Worm (Caenorhabditis elegans) whole organism, late embryonic: ENCODE data around the gene eat-4.

ENCODE experiments used
- C08G9.2 ChIP-seq: sonication (generic microtip); optimal IDR thresholded peaks from 2 replicates; lab custom pipeline; 2016; ENCODE audit warnings: mild to moderate bottlenecking, missing genetic modification characterization, moderate library complexity, missing compliant biosample characterization
- F13H6.1 ChIP-seq: sonication (generic microtip); optimal IDR thresholded peaks from 2 replicates; lab custom pipeline; 2016; ENCODE audit warnings: missing genetic modification characterization, missing compliant biosample characterization
- T23F11.4 ChIP-seq: fragments of 200-800 bp; sonication (Bioruptor generic); optimal IDR thresholded peaks from 2 replicates; lab custom pipeline; 2018; ENCODE audit warnings: mild to moderate bottlenecking, missing genetic modification characterization, missing compliant biosample characterization
- ceh-14 ChIP-seq: sonication (generic microtip); optimal IDR thresholded peaks from 2 replicates; lab custom pipeline; 2016; ENCODE audit warnings: missing genotype, missing genetic modification characterization, missing compliant biosample characterization
- ceh-18 ChIP-seq: sonication (generic microtip); optimal IDR thresholded peaks from 2 replicates; lab custom pipeline; 2016; ENCODE audit warnings: missing genetic modification characterization, missing compliant biosample characterization
- ceh-2 ChIP-seq: sonication (generic microtip); optimal IDR thresholded peaks from 2 replicates; lab custom pipeline; 2016; ENCODE audit warnings: missing genotype, missing genetic modification characterization, missing compliant biosample characterization
- ceh-22 ChIP-seq: sonication (generic microtip); optimal IDR thresholded peaks from 2 replicates; lab custom pipeline; 2017; ENCODE audit warnings: missing biosample characterization, missing genetic modification characterization
- ceh-34 ChIP-seq: sonication (generic microtip); optimal IDR thresholded peaks from 2 replicates; lab custom pipeline; 2016; ENCODE audit warnings: mild to moderate bottlenecking, missing genetic modification characterization, missing compliant biosample characterization
- ceh-48 ChIP-seq: sonication (generic microtip); optimal IDR thresholded peaks from 2 replicates; lab custom pipeline; 2016; ENCODE audit warnings: missing genetic modification characterization, inconsistent platforms, missing compliant biosample characterization
- dmd-4 ChIP-seq: sonication (generic microtip); optimal IDR thresholded peaks from 2 replicates; lab custom pipeline; 2016; ENCODE audit warnings: borderline replicate concordance, missing genetic modification characterization, missing compliant biosample characterization
- dve-1 ChIP-seq: sonication (generic microtip); optimal IDR thresholded peaks from 2 replicates; lab custom pipeline; 2017; ENCODE audit warnings: antibody characterized with exemption, mild to moderate bottlenecking, missing genetic modification characterization, missing compliant biosample characterization
- elt-2 ChIP-seq: sonication (generic microtip); optimal IDR thresholded peaks from 2 replicates; lab custom pipeline; 2016; ENCODE audit warnings: missing genetic modification reagents, missing genetic modification characterization, missing compliant biosample characterization
- elt-4 ChIP-seq: sonication (generic microtip); optimal IDR thresholded peaks from 2 replicates; lab custom pipeline; 2016; ENCODE audit warnings: missing genetic modification characterization, missing compliant biosample characterization
- ets-4 ChIP-seq: sonication (generic microtip); optimal IDR thresholded peaks from 2 replicates; lab custom pipeline; 2016; ENCODE audit warnings: missing genetic modification characterization, missing compliant biosample characterization
- fax-1 ChIP-seq: sonication (generic microtip); optimal IDR thresholded peaks from 2 replicates; lab custom pipeline; 2016; ENCODE audit warnings: missing genotype, missing genetic modification characterization, missing compliant biosample characterization
- fkh-6 ChIP-seq: sonication (generic microtip); optimal IDR thresholded peaks from 2 replicates; lab custom pipeline; 2016; ENCODE audit warnings: missing genetic modification characterization, missing compliant biosample characterization
- hlh-13 ChIP-seq: fragments of 200-800 bp; sonication (Bioruptor generic); optimal IDR thresholded peaks from 2 replicates; lab custom pipeline; 2018; ENCODE audit warnings: mild to moderate bottlenecking, missing genetic modification characterization, missing compliant biosample characterization
- hlh-30 ChIP-seq: sonication (generic microtip); optimal IDR thresholded peaks from 2 replicates; lab custom pipeline; 2017; ENCODE audit warnings: antibody characterized with exemption, missing genetic modification characterization, missing compliant biosample characterization; ENCODE audit not compliant: insufficient read depth
- hlh-8 ChIP-seq: sonication (generic microtip); optimal IDR thresholded peaks from 2 replicates; lab custom pipeline; 2016; ENCODE audit warnings: missing genotype, missing genetic modification characterization, missing compliant biosample characterization
- lim-6 ChIP-seq: sonication (generic microtip); optimal IDR thresholded peaks from 2 replicates; lab custom pipeline; 2016; ENCODE audit warnings: missing genetic modification characterization, missing compliant biosample characterization
- madf-2 ChIP-seq: sonication (generic microtip); optimal IDR thresholded peaks from 2 replicates; lab custom pipeline; 2017; ENCODE audit warnings: missing genetic modification characterization, missing compliant biosample characterization
- mec-3 ChIP-seq: sonication (generic microtip); optimal IDR thresholded peaks from 2 replicates; lab custom pipeline; 2016; ENCODE audit warnings: borderline replicate concordance, missing genetic modification characterization, missing compliant biosample characterization
- nfya-1 ChIP-seq: sonication (generic microtip); optimal IDR thresholded peaks from 2 replicates; lab custom pipeline; 2017; ENCODE audit warnings: missing genetic modification characterization, mild to moderate bottlenecking, missing compliant biosample characterization, antibody characterized with exemption, moderate library complexity
- npax-4 ChIP-seq: sonication (generic microtip); optimal IDR thresholded peaks from 2 replicates; lab custom pipeline; 2016; ENCODE audit warnings: missing genetic modification characterization, missing compliant biosample characterization
- odd-2 ChIP-seq: sonication (generic microtip); optimal IDR thresholded peaks from 2 replicates; lab custom pipeline; 2017; ENCODE audit warnings: antibody characterized with exemption, mild to moderate bottlenecking, missing genetic modification characterization, missing compliant biosample characterization
- pat-9 ChIP-seq: fragments of 200-800 bp; sonication (Bioruptor generic); optimal IDR thresholded peaks from 2 replicates; lab custom pipeline; 2018; ENCODE audit warnings: mild to moderate bottlenecking, missing genetic modification characterization, moderate library complexity, missing compliant biosample characterization
- pax-1 ChIP-seq: fragments of 150-350 bp; optimal IDR thresholded peaks from 2 replicates; lab custom pipeline; 2014; ENCODE audit warnings: missing biosample characterization, missing genetic modification characterization
- pha-2 ChIP-seq: sonication (generic microtip); optimal IDR thresholded peaks from 2 replicates; lab custom pipeline; 2017; ENCODE audit warnings: mild to moderate bottlenecking, missing genetic modification characterization, missing compliant biosample characterization
- pha-4 ChIP-seq: fragments of 150-350 bp; optimal IDR thresholded peaks from 2 replicates; lab custom pipeline; 2018; ENCODE audit warnings: missing biosample characterization, missing genetic modification reagents, missing genetic modification characterization
- pqm-1 ChIP-seq: sonication (generic microtip); optimal IDR thresholded peaks from 2 replicates; lab custom pipeline; 2016; ENCODE audit warnings: missing genetic modification characterization, missing compliant biosample characterization
- pros-1 ChIP-seq: fragments of 150-350 bp; optimal IDR thresholded peaks from 2 replicates; lab custom pipeline; 2014; ENCODE audit warnings: missing biosample characterization, missing genetic modification reagents, missing genetic modification characterization
- ref-2 ChIP-seq: sonication (generic microtip); optimal IDR thresholded peaks from 2 replicates; lab custom pipeline; 2016; ENCODE audit warnings: missing genetic modification characterization, missing compliant biosample characterization
- sdc-2 ChIP-seq: sonication (generic microtip); optimal IDR thresholded peaks from 2 replicates; lab custom pipeline; 2016; ENCODE audit warnings: missing genotype, missing genetic modification characterization, missing compliant biosample characterization
- sox-2 ChIP-seq: fragments of 200-800 bp; sonication (Bioruptor generic); IDR thresholded peaks from 2 replicates; pipeline ENCODE4 v1.3.6; 2022; ENCODE audit warnings: missing genetic modification reagents, missing genetic modification characterization, missing compliant biosample characterization
- sox-4 ChIP-seq: sonication (generic microtip); optimal IDR thresholded peaks from 2 replicates; lab custom pipeline; 2017; ENCODE audit warnings: mild to moderate bottlenecking, missing genetic modification characterization, inconsistent platforms, missing compliant biosample characterization
- tbx-2 ChIP-seq: sonication (generic microtip); optimal IDR thresholded peaks from 2 replicates; lab custom pipeline; 2016; ENCODE audit warnings: missing genetic modification characterization, missing compliant biosample characterization
- tbx-7 ChIP-seq: sonication (generic microtip); optimal IDR thresholded peaks from 2 replicates; lab custom pipeline; 2016; ENCODE audit warnings: missing genotype, missing genetic modification characterization, missing compliant biosample characterization
- unc-3 ChIP-seq, 2 experiments: fragments of 200-800 bp in 1 of 2; sonication (Bioruptor generic) in 1 of 2; sonication (generic microtip) in 1 of 2; conservative IDR thresholded peaks in 1 of 2; optimal IDR thresholded peaks in 1 of 2; 2 replicates each; pipeline versions ENCODE4 v1.3.6 to Lab custom; 2016 to 2022; ENCODE audit warnings: missing compliant biosample characterization in 2 of 2, missing genetic modification characterization in 2 of 2, missing genetic modification reagents in 1 of 2
- unc-42 ChIP-seq: sonication (generic microtip); optimal IDR thresholded peaks from 2 replicates; lab custom pipeline; 2016; ENCODE audit warnings: missing genotype, missing genetic modification characterization, missing compliant biosample characterization
- unc-55 ChIP-seq: sonication (generic microtip); optimal IDR thresholded peaks from 2 replicates; lab custom pipeline; 2017; ENCODE audit warnings: missing biosample characterization, missing genetic modification reagents, missing genetic modification characterization

eat-4 gene

DNA sequence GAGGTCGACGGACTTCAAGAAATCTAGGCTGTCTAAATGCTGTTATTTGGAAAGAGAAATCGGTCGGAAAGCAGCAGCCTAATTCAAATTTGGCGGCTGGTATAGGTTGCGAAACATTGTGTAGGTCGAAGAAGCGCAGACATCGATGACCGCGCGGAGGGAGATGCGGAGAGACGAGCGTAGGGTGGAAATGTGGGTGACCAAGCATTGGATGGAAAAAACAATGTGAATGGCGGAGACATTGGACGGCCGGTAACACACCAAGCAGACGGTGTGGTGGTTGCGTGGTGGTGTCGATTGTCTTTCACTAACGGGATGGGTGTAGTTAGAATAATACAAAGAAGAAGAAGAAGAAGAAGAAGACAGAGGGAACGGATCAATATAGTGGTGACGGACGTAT lies 24.2 kb upstream of the eat-4 start (continued):
- TF ChIP-seq ceh-34 (tag; lab: Kevin White, UChicago): peak; percentile 49
- TF ChIP-seq pros-1 (tag; lab: Kevin White, UChicago): no peak
- no peak for TF ChIP-seq unc-55
- TF ChIP-seq hlh-13 (GFP tag; lab: Kevin White, UChicago): no peak
- peak; percentile 23 for TF ChIP-seq unc-42 (tag; lab: Kevin White, UChicago)
- TF ChIP-seq pha-4 (tag; lab: Kevin White, UChicago): no peak
- peak; percentile 63 for TF ChIP-seq ref-2 (tag; lab: Kevin White, UChicago)
- TF ChIP-seq ceh-22 (tag; lab: Kevin White, UChicago): no peak
- TF ChIP-seq pat-9 (tag; lab: Kevin White, UChicago): no peak
- TF ChIP-seq, all 69 proteins: peak for 12

DNA sequence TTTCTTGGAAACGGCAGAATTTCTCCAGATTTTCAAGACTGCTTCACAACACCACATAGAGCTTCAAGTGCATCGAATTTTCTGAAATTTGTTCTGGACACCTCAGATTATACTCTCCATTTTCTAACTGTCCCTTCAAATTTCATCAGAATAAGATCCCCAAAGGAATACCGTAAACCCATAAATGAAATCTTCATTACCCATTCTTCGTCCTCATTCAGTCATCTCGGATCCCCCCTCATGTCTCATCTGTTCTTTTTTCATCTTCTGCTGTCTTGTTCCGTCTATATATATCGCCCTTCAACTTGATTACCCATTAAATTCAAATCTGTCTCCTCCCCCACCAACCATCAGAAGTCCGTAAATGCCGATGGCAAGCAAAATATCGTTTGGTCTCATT lies 22.6 kb upstream of the eat-4 start:
- no peak for TF ChIP-seq npax-4 (tag; lab: Kevin White, UChicago)
- TF ChIP-seq F13H6.1 (tag; lab: Kevin White, UChicago): no peak
- TF ChIP-seq elt-2: no peak
- no peak for TF ChIP-seq ref-2 (tag; lab: Kevin White, UChicago)
- TF ChIP-seq pax-1 (tag; lab: Kevin White, UChicago): no peak
- no peak for TF ChIP-seq lim-6 (tag; lab: Kevin White, UChicago)
- TF ChIP-seq sox-2: no peak
- no peak for TF ChIP-seq ceh-22 (tag; lab: Kevin White, UChicago)
- no peak for TF ChIP-seq sox-4 (tag; lab: Kevin White, UChicago)
- TF ChIP-seq elt-4 (tag; lab: Kevin White, UChicago): no peak
- TF ChIP-seq fkh-6 (tag; lab: Kevin White, UChicago): no peak
- no peak for TF ChIP-seq unc-42 (tag; lab: Kevin White, UChicago)
- TF ChIP-seq hlh-8 (tag; lab: Kevin White, UChicago): no peak

DNA sequence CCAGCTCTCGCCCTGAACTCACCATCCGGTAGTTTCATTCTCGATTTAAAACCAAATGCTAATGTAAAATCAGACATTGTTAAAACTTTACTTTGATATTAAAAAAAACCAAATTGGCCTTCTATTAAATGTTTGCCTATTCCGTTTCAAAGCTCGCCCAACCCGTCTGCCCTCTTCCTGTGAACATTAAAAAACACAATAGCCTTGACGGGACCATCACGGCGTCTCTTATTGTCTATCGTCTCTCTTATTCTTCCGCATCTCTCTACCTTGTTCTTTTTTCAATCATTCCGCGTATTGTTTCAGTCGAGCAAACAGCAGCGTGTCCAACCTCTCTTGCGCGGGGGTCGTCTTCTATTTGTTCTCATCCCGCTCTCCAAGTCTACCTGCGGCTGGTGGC lies 22.0 kb upstream of the eat-4 start, which contains the start of gene ZK512.1:
ZK512.1 (plus strand) TSS at position 301 of the 400 bp plus-strand sequence.
- TF ChIP-seq ceh-34 (tag; lab: Kevin White, UChicago) (peak; percentile 3), sdc-2 (peak; percentile 0), sox-4 (tag; lab: Kevin White, UChicago) (no peak), tbx-2 (tag; lab: Kevin White, UChicago) (peak; percentile 37), ceh-2 (peak; percentile 38)

DNA sequence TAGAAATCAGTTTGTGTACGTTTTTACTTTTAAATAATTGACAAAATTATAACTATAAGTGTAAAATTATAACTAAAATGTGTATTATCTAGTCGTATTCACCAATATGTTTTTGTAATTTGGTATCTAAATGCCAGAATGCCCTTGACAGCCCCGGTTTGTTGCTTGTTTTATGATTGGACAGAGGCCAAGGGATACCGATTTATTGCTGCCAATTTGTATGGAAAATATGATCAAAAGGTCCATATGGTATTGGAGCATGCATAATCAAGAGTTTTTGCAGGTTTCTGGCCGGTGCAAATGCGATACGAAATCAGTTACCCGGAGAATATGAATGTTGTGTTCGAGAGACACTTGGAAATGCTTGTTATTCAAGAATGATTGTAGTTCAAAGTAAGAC lies 20.9 kb upstream of the eat-4 start:
- no peak for TF ChIP-seq pha-4 (tag; lab: Kevin White, UChicago)
- no peak for TF ChIP-seq elt-2
- no peak for TF ChIP-seq unc-55
- TF ChIP-seq pqm-1 (tag; lab: Kevin White, UChicago): no peak
- TF ChIP-seq nfya-1 (tag; lab: Kevin White, UChicago): no peak
- TF ChIP-seq ceh-48 (tag; lab: Kevin White, UChicago): no peak
- no peak for TF ChIP-seq fax-1
- TF ChIP-seq pat-9 (tag; lab: Kevin White, UChicago): no peak
- TF ChIP-seq T23F11.4 (GFP tag; lab: Kevin White, UChicago): no peak
- TF ChIP-seq pha-2 (tag; lab: Kevin White, UChicago): no peak

ce11 chrIII:9118314-9118850 lies 18.3 kb upstream of the eat-4 start, which contains the start of gene grl-11:
Gene grl-11 (minus strand): TSS chrIII:9118364.
- no peak for TF ChIP-seq pqm-1 (tag; lab: Kevin White, UChicago)
- no peak for TF ChIP-seq ceh-14 (tag; lab: Kevin White, UChicago)
- TF ChIP-seq F13H6.1 (tag; lab: Kevin White, UChicago): no peak
- no peak for TF ChIP-seq ref-2 (tag; lab: Kevin White, UChicago)
- no peak for TF ChIP-seq lim-6 (tag; lab: Kevin White, UChicago)
- no peak for TF ChIP-seq madf-2
- no peak for TF ChIP-seq dve-1
- no peak for TF ChIP-seq ceh-48 (tag; lab: Kevin White, UChicago)
- TF ChIP-seq ceh-18 (tag; lab: Kevin White, UChicago): no peak
- TF ChIP-seq hlh-30 (tag; lab: Kevin White, UChicago): no peak
- TF ChIP-seq mec-3 (tag; lab: Kevin White, UChicago): no peak
- TF ChIP-seq dmd-4: no peak
- no peak for TF ChIP-seq elt-2
- no peak for TF ChIP-seq odd-2 (tag; lab: Kevin White, UChicago)
- no peak for TF ChIP-seq tbx-7
- no peak for TF ChIP-seq C08G9.2 (tag; lab: Kevin White, UChicago)
- no peak for TF ChIP-seq tbx-2 (tag; lab: Kevin White, UChicago)
- no peak for TF ChIP-seq ets-4 (tag; lab: Kevin White, UChicago)
- no peak for TF ChIP-seq unc-3 (GFP tag; conservative IDR thresholded peaks at IDR 0.05; lab: Robert Waterston, UW)
- no peak for TF ChIP-seq unc-3 (tag; optimal IDR thresholded peaks at IDR 0.05; lab: Kevin White, UChicago)
